Fruit fly (Drosophila melanogaster) whole organism, prepupa: ENCODE measurements around the gene SP1029.
A peak's percentile ranks its signal among the peaks of the same experiment; 100 is the strongest.

Source experiments
- net ChIP-seq: fragments of 200-800 bp; sonication (Bioruptor generic); optimal IDR thresholded peaks from 3 replicates; lab custom pipeline; 2016; ENCODE audit warnings: missing biosample characterization, missing genetic modification characterization
- pdm3 ChIP-seq: fragments of 200-800 bp; sonication (Bioruptor generic); optimal IDR thresholded peaks from 3 replicates; lab custom pipeline; 2016; ENCODE audit warnings: missing biosample characterization, missing genetic modification characterization

dm6 chr3R:29290588-29291530, 40.6 kb upstream of the SP1029 start:
- peak; percentile 18 for TF ChIP-seq pdm3 (GFP tag; lab: Kevin White, UChicago)
- peak; percentile 15 for TF ChIP-seq net (GFP tag; lab: Kevin White, UChicago)
